Fruit fly (Drosophila melanogaster): ENCODE measurements around the gene Set8.
A peak's percentile ranks its signal among the peaks of the same experiment; 100 is the strongest.

Gene Set8

dm6 chr3R:14283754-14284421 lies 31.9 kb upstream of the Set8 start (continued):
- TF ChIP-seq hth (optimal IDR thresholded peaks at IDR 0.05) (no peak), sens (GFP tag) (peak; percentile 99), kah (GFP tag; optimal IDR thresholded peaks at IDR 0.05) (peak; percentile 94), Sry-β (GFP tag; optimal IDR thresholded peaks at IDR 0.05) (peak; percentile 67), Pdp1 (GFP tag; optimal IDR thresholded peaks at IDR 0.05) (peak; percentile 95), gt (GFP tag; IDR thresholded peaks at IDR 0.05) (no peak), repo (GFP tag; optimal IDR thresholded peaks at IDR 0.05) (peak; percentile 83), cato (GFP tag; optimal IDR thresholded peaks at IDR 0.05; ENCODE audit: borderline replicate concordance) (peak; percentile 97), CG8281 (tag; optimal IDR thresholded peaks at IDR 0.05) (peak; percentile 94), twi (tag; optimal IDR thresholded peaks at IDR 0.05) (peak; percentile 94), CG7963 (GFP tag; IDR thresholded peaks at IDR 0.05; ENCODE audit: partially characterized antibody) (no peak), Myb (GFP tag; optimal IDR thresholded peaks at IDR 0.05) (peak; percentile 67), CG1024 (GFP tag; IDR thresholded peaks at IDR 0.05) (no peak), CG14965 (GFP tag; optimal IDR thresholded peaks at IDR 0.05; ENCODE audit: borderline replicate concordance) (peak; percentile 22), pum (GFP tag; optimal IDR thresholded peaks at IDR 0.05) (peak; percentile 93), Dad (GFP tag; optimal IDR thresholded peaks at IDR 0.05) (peak; percentile 92), CG14710 (tag; optimal IDR thresholded peaks at IDR 0.05) (peak; percentile 97), seq (GFP tag; IDR thresholded peaks at IDR 0.05) (no peak), CG11456 (GFP tag; IDR thresholded peaks at IDR 0.05) (no peak), CG10147 (GFP tag; optimal IDR thresholded peaks at IDR 0.05) (peak; percentile 99), CG13424 (tag; optimal IDR thresholded peaks at IDR 0.05) (peak; percentile 99), so (GFP tag; IDR thresholded peaks at IDR 0.05) (no peak), nerfin-1 (tag; optimal IDR thresholded peaks at IDR 0.05) (peak; percentile 96), Mrtf (GFP tag; IDR thresholded peaks at IDR 0.05) (no peak), row (GFP tag; IDR thresholded peaks at IDR 0.05) (no peak), pzg (GFP tag; optimal IDR thresholded peaks at IDR 0.05) (peak; percentile 20), CG7357 (GFP tag; IDR thresholded peaks at IDR 0.05) (peak; percentile 96), CG9215 (GFP tag; IDR thresholded peaks at IDR 0.05) (no peak), CG8944 (GFP tag; optimal IDR thresholded peaks at IDR 0.05) (peak; percentile 88), tup (GFP tag; optimal IDR thresholded peaks at IDR 0.05) (peak; percentile 95), trh (GFP tag; optimal IDR thresholded peaks at IDR 0.05) (peak; percentile 98), sima (GFP tag; optimal IDR thresholded peaks at IDR 0.05) (peak; percentile 79), HmgD (GFP tag; optimal IDR thresholded peaks at IDR 0.05) (peak; percentile 55), CG16813 (GFP tag; IDR thresholded peaks at IDR 0.05; ENCODE audit: partially characterized antibody) (no peak), Doc2 (GFP tag; IDR thresholded peaks at IDR 0.05) (no peak), CG6854 (GFP tag; optimal IDR thresholded peaks at IDR 0.05) (peak; percentile 98), CG1792 (GFP tag; optimal IDR thresholded peaks at IDR 0.05) (peak; percentile 93), CG4424 (GFP tag; optimal IDR thresholded peaks at IDR 0.05) (peak; percentile 98), insv (GFP tag; optimal IDR thresholded peaks at IDR 0.05) (peak in 1 of 2 experiments; percentile 72), pb (GFP tag; optimal IDR thresholded peaks at IDR 0.05) (peak; percentile 67), Dip3 (GFP tag; optimal IDR thresholded peaks at IDR 0.05) (peak; percentile 95), CG6272 (GFP tag; IDR thresholded peaks at IDR 0.05) (peak; percentile 97), Hr51 (GFP tag; optimal IDR thresholded peaks at IDR 0.05) (peak; percentile 95 to 99), Ets65A (GFP tag) (peak; percentile 97), Ssrp (tag; optimal IDR thresholded peaks at IDR 0.05) (peak; percentile 98), CG14014 (GFP tag; IDR thresholded peaks at IDR 0.05) (no peak), aop (GFP tag; IDR thresholded peaks at IDR 0.05) (no peak), fu2 (GFP tag; optimal IDR thresholded peaks at IDR 0.05) (peak; percentile 94), Hmr (GFP tag; optimal IDR thresholded peaks at IDR 0.05) (peak; percentile 99), CG16863 (GFP tag; optimal IDR thresholded peaks at IDR 0.05) (peak; percentile 95), danr (GFP tag; IDR thresholded peaks at IDR 0.05) (no peak)

Measured in whole organism, embryonic.